Worm (Caenorhabditis elegans) whole organism, L4/young adult: ENCODE results near the gene pcca-1.

Source experiments
- W03F9.2 ChIP-seq: fragments of 150-350 bp; optimal IDR thresholded peaks from 2 replicates; lab custom pipeline; 2014; ENCODE audit warnings: missing biosample characterization, missing genetic modification characterization
- dao-5 ChIP-seq: sonication (generic microtip); optimal IDR thresholded peaks from 2 replicates; lab custom pipeline; 2016; ENCODE audit warnings: missing genotype, missing genetic modification characterization, moderate library complexity, missing compliant biosample characterization

ce11 chrX:7680545-7681330, 20.0 kb upstream of the pcca-1 start, which contains the start of gene stn-2:
- TF ChIP-seq W03F9.2: no peak
- no peak for TF ChIP-seq dao-5
